Fruit fly (Drosophila melanogaster) whole organism, embryonic: ENCODE measurements around the gene RfC3.

Experiments used
- B-H1 ChIP-seq: fragments of 200-800 bp; sonication (Bioruptor generic); IDR thresholded peaks from 3 replicates; pipeline ENCODE4 v1.3.6; 2022; ENCODE audit warnings: missing biosample characterization, missing genetic modification characterization
- CG1024 ChIP-seq: fragments of 200-800 bp; sonication (Bioruptor generic); IDR thresholded peaks from 2 replicates; pipeline ENCODE4 v1.3.6; 2022; ENCODE audit warnings: missing biosample characterization, missing genetic modification characterization
- CG10959 ChIP-seq: fragments of 200-800 bp; sonication (Bioruptor generic); IDR thresholded peaks from 2 replicates; pipeline ENCODE4 v1.3.6; 2022; ENCODE audit warnings: missing biosample characterization, missing genetic modification characterization
- CG12659 ChIP-seq: fragments of 200-800 bp; sonication (Bioruptor generic); optimal IDR thresholded peaks from 3 replicates; lab custom pipeline; 2017; ENCODE audit warnings: mild to moderate bottlenecking, missing biosample characterization, missing genetic modification reagents, missing genetic modification characterization
- CG13296 ChIP-seq: fragments of 200-800 bp; sonication (Bioruptor generic); optimal IDR thresholded peaks from 3 replicates; lab custom pipeline; 2018; ENCODE audit warnings: missing biosample characterization, mild to moderate bottlenecking, missing genetic modification characterization
- CG13775 ChIP-seq: fragments of 200-800 bp; sonication (Bioruptor generic); optimal IDR thresholded peaks from 3 replicates; lab custom pipeline; 2017; ENCODE audit warnings: missing biosample characterization, mild to moderate bottlenecking, missing genetic modification characterization
- CG14014 ChIP-seq: fragments of 200-800 bp; sonication (Bioruptor generic); IDR thresholded peaks from 2 replicates; pipeline ENCODE4 v1.3.6; 2022; ENCODE audit warnings: missing biosample characterization, missing genetic modification characterization
- CG15269 ChIP-seq: fragments of 200-800 bp; sonication (Bioruptor generic); optimal IDR thresholded peaks from 2 replicates; lab custom pipeline; 2018; ENCODE audit warnings: missing biosample characterization, mild to moderate bottlenecking, missing genetic modification characterization, moderate library complexity
- CG15514 ChIP-seq: fragments of 200-800 bp; sonication (Bioruptor generic); optimal IDR thresholded peaks from 3 replicates; lab custom pipeline; 2017; ENCODE audit warnings: missing biosample characterization, missing genetic modification characterization, mild to moderate bottlenecking, moderate library complexity, missing genetic modification reagents
- CG15696 ChIP-seq: fragments of 200-800 bp; sonication (Bioruptor generic); optimal IDR thresholded peaks from 2 replicates; lab custom pipeline; 2019; ENCODE audit warnings: missing biosample characterization, mild to moderate bottlenecking, missing genetic modification characterization, moderate library complexity
- CG1602 ChIP-seq: fragments of 200-800 bp; sonication (Bioruptor generic); optimal IDR thresholded peaks from 3 replicates; lab custom pipeline; 2016; ENCODE audit warnings: missing biosample characterization, missing genetic modification characterization
- CG1603 ChIP-seq: fragments of 200-800 bp; sonication (Bioruptor generic); optimal IDR thresholded peaks from 2 replicates; lab custom pipeline; 2019; ENCODE audit warnings: missing biosample characterization, mild to moderate bottlenecking, missing genetic modification characterization, moderate library complexity
- CG17385 ChIP-seq: fragments of 200-800 bp; sonication (Bioruptor generic); optimal IDR thresholded peaks from 3 replicates; lab custom pipeline; 2018; ENCODE audit warnings: missing biosample characterization, mild to moderate bottlenecking, missing genetic modification characterization
- CG18262 ChIP-seq: fragments of 200-800 bp; optimal IDR thresholded peaks from 3 replicates; lab custom pipeline; 2019; ENCODE audit warnings: missing biosample characterization, mild to moderate bottlenecking, missing genetic modification characterization, moderate library complexity
- CG2116 ChIP-seq: fragments of 200-800 bp; sonication (Bioruptor generic); optimal IDR thresholded peaks from 3 replicates; lab custom pipeline; 2018; ENCODE audit warnings: missing biosample characterization, mild to moderate bottlenecking, missing genetic modification characterization
- CG4360 ChIP-seq: fragments of 200-800 bp; sonication (Bioruptor generic); IDR thresholded peaks from 2 replicates; pipeline ENCODE4 v1.3.6; 2022; ENCODE audit warnings: missing biosample characterization, missing genetic modification characterization
- CG4820 ChIP-seq: fragments of 200-800 bp; sonication (Bioruptor generic); optimal IDR thresholded peaks from 3 replicates; lab custom pipeline; 2016; ENCODE audit warnings: missing biosample characterization, missing genetic modification characterization
- CG7556 ChIP-seq: fragments of 200-800 bp; sonication (Bioruptor generic); optimal IDR thresholded peaks from 2 replicates; lab custom pipeline; 2017; ENCODE audit warnings: missing biosample characterization, mild to moderate bottlenecking, missing genetic modification characterization
- CG7745 ChIP-seq: fragments of 200-800 bp; sonication (Bioruptor generic); optimal IDR thresholded peaks from 2 replicates; lab custom pipeline; 2018; ENCODE audit warnings: missing biosample characterization, mild to moderate bottlenecking, missing genetic modification characterization, moderate library complexity
- CG8388 ChIP-seq: fragments of 200-800 bp; sonication (Bioruptor generic); optimal IDR thresholded peaks from 2 replicates; lab custom pipeline; 2019; ENCODE audit warnings: missing biosample characterization, mild to moderate bottlenecking, missing genetic modification characterization, moderate library complexity
- CG8765 ChIP-seq: fragments of 200-800 bp; sonication (Bioruptor generic); IDR thresholded peaks from 2 replicates; pipeline ENCODE4 v1.3.6; 2022; ENCODE audit warnings: missing biosample characterization, missing genetic modification characterization
- CG8924 ChIP-seq: fragments of 200-800 bp; optimal IDR thresholded peaks from 3 replicates; lab custom pipeline; 2019; ENCODE audit warnings: missing biosample characterization, mild to moderate bottlenecking, missing genetic modification characterization, moderate library complexity
- CoRest ChIP-seq: fragments of 200-800 bp; sonication (Bioruptor generic); optimal IDR thresholded peaks from 3 replicates; lab custom pipeline; 2018; ENCODE audit warnings: missing biosample characterization, mild to moderate bottlenecking, missing genetic modification characterization, moderate library complexity
- Dll ChIP-seq: fragments of 200-800 bp; sonication (Bioruptor generic); IDR thresholded peaks from 4 replicates; pipeline ENCODE4 v1.3.6; 2022; ENCODE audit warnings: missing biosample characterization, missing genetic modification characterization; ENCODE audit not compliant: partially characterized antibody
- E2f1 ChIP-seq: fragments of 200-800 bp; sonication (Bioruptor generic); IDR thresholded peaks from 2 replicates; pipeline ENCODE4 v1.3.6; 2022; ENCODE audit warnings: missing biosample characterization, missing genetic modification characterization
- HLH4C ChIP-seq: fragments of 200-800 bp; sonication (Bioruptor generic); IDR thresholded peaks from 3 replicates; pipeline ENCODE4 v1.3.6; 2022; ENCODE audit warnings: missing biosample characterization, missing genetic modification characterization; ENCODE audit not compliant: partially characterized antibody
- Hand ChIP-seq: fragments of 200-800 bp; sonication (Bioruptor generic); optimal IDR thresholded peaks from 2 replicates; lab custom pipeline; 2017; ENCODE audit warnings: mild to moderate bottlenecking, missing biosample characterization, missing genetic modification reagents, missing genetic modification characterization
- MESR4 ChIP-seq: fragments of 200-800 bp; sonication (Bioruptor generic); optimal IDR thresholded peaks from 2 replicates; lab custom pipeline; 2018; ENCODE audit warnings: missing biosample characterization, mild to moderate bottlenecking, missing genetic modification characterization, moderate library complexity
- Mrtf ChIP-seq: fragments of 200-800 bp; sonication (Bioruptor generic); IDR thresholded peaks from 3 replicates; pipeline ENCODE4 v1.3.6; 2022; ENCODE audit warnings: missing biosample characterization, missing genetic modification characterization
- Oli ChIP-seq: fragments of 200-800 bp; sonication (Bioruptor generic); optimal IDR thresholded peaks from 2 replicates; lab custom pipeline; 2018; ENCODE audit warnings: missing biosample characterization, mild to moderate bottlenecking, missing genetic modification characterization, moderate library complexity
- Opbp ChIP-seq: fragments of 200-800 bp; sonication (Bioruptor generic); IDR thresholded peaks from 3 replicates; pipeline ENCODE4 v1.3.6; 2022; ENCODE audit warnings: missing biosample characterization, missing genetic modification characterization; ENCODE audit not compliant: partially characterized antibody
- Ravus ChIP-seq: fragments of 200-800 bp; sonication (Bioruptor generic); IDR thresholded peaks from 2 replicates; pipeline ENCODE4 v1.3.6; 2022; ENCODE audit warnings: missing biosample characterization, missing genetic modification characterization
- Scr ChIP-seq: fragments of 200-800 bp; sonication (Bioruptor generic); IDR thresholded peaks from 2 replicates; pipeline ENCODE4 v1.3.6; 2022; ENCODE audit warnings: missing biosample characterization, missing genetic modification characterization; ENCODE audit not compliant: partially characterized antibody
- amos ChIP-seq: fragments of 200-800 bp; sonication (Bioruptor generic); IDR thresholded peaks from 2 replicates; pipeline ENCODE4 v1.3.6; 2022; ENCODE audit warnings: missing biosample characterization, missing genetic modification characterization; ENCODE audit not compliant: partially characterized antibody
- bab2 ChIP-seq: fragments of 200-800 bp; sonication (Bioruptor generic); optimal IDR thresholded peaks from 2 replicates; lab custom pipeline; 2016; ENCODE audit warnings: missing biosample characterization, missing genetic modification characterization
- dimm ChIP-seq: fragments of 200-800 bp; sonication (Bioruptor generic); IDR thresholded peaks from 2 replicates; pipeline ENCODE4 v1.3.6; 2022; ENCODE audit warnings: missing biosample characterization, missing genetic modification characterization
- dmrt99B ChIP-seq: fragments of 200-800 bp; sonication (Bioruptor generic); optimal IDR thresholded peaks from 2 replicates; lab custom pipeline; 2018; ENCODE audit warnings: missing biosample characterization, mild to moderate bottlenecking, missing genetic modification characterization, moderate library complexity
- en ChIP-seq: fragments of 200-800 bp; sonication (Bioruptor generic); optimal IDR thresholded peaks from 2 replicates; lab custom pipeline; 2016; ENCODE audit warnings: missing biosample characterization, missing genetic modification characterization
- hkb ChIP-seq, 2 experiments: fragments of 200-800 bp in 1 of 2; fragments of >200 bp in 1 of 2; sonication (Bioruptor generic) in 1 of 2; IDR thresholded peaks in 1 of 2; optimal IDR thresholded peaks in 1 of 2; 2 replicates each; pipeline versions ENCODE4 v1.3.6 to Lab custom; 2017 to 2022; ENCODE audit warnings: missing biosample characterization in 1 of 2, missing genetic modification characterization in 1 of 2
- ind ChIP-seq: fragments of 200-800 bp; sonication (Bioruptor generic); optimal IDR thresholded peaks from 3 replicates; lab custom pipeline; 2016; ENCODE audit warnings: missing biosample characterization, missing genetic modification characterization
- oc ChIP-seq: fragments of 200-800 bp; sonication (Bioruptor generic); optimal IDR thresholded peaks from 2 replicates; lab custom pipeline; 2018; ENCODE audit warnings: missing biosample characterization, mild to moderate bottlenecking, missing genetic modification characterization, moderate library complexity
- run ChIP-seq: fragments of 200-800 bp; sonication (Bioruptor generic); optimal IDR thresholded peaks from 3 replicates; lab custom pipeline; 2018; ENCODE audit warnings: missing biosample characterization, mild to moderate bottlenecking, missing genetic modification characterization
- slbo ChIP-seq: fragments of 200-800 bp; sonication (Bioruptor generic); IDR thresholded peaks from 2 replicates; pipeline ENCODE4 v1.3.6; 2022; ENCODE audit warnings: missing biosample characterization, missing genetic modification characterization
- stwl ChIP-seq: fragments of 200-800 bp; sonication (Bioruptor generic); optimal IDR thresholded peaks from 3 replicates; lab custom pipeline; 2018; ENCODE audit warnings: missing biosample characterization, mild to moderate bottlenecking, missing genetic modification characterization, moderate library complexity
- tin ChIP-seq: fragments of 200-800 bp; sonication (Bioruptor generic); optimal IDR thresholded peaks from 3 replicates; lab custom pipeline; 2016; ENCODE audit warnings: missing biosample characterization, missing genetic modification characterization
- trh ChIP-seq: fragments of 200-800 bp; sonication (Bioruptor generic); optimal IDR thresholded peaks from 2 replicates; lab custom pipeline; 2016; ENCODE audit warnings: missing biosample characterization, missing genetic modification characterization
- vvl ChIP-seq: fragments of 200-800 bp; sonication (Bioruptor generic); IDR thresholded peaks from 2 replicates; pipeline ENCODE4 v1.3.6; 2022; ENCODE audit warnings: missing biosample characterization, missing genetic modification characterization
- wor ChIP-seq: fragments of 200-800 bp; sonication (Bioruptor generic); IDR thresholded peaks from 2 replicates; pipeline ENCODE4 v1.3.6; 2022; ENCODE audit warnings: missing biosample characterization, missing genetic modification characterization

The RfC3 gene

dm6 chr2L:10439174-10439573, 20.2 kb downstream of the RfC3 start, which contains the start of gene Nse4 (continued):
- TF ChIP-seq CG12659 (GFP tag; lab: Kevin White, UChicago): peak; percentile 65
- peak; percentile 79 for TF ChIP-seq Scr (GFP tag; lab: Robert Waterston, UW)
- TF ChIP-seq amos: peak; percentile 84; the same call in 1 of the 2 replicates
- TF ChIP-seq bab2: no peak
- TF ChIP-seq CG4820: no peak
- TF ChIP-seq CoRest (tag; lab: Kevin White, UChicago): peak; percentile 5
- no peak for TF ChIP-seq Hand (GFP tag; lab: Kevin White, UChicago)
- peak; percentile 77; the same call in 2 of the 3 replicates for TF ChIP-seq Opbp
- peak; percentile 94 for TF ChIP-seq HLH4C
- TF ChIP-seq stwl: peak; percentile 79
- no peak for TF ChIP-seq CG4360 (GFP tag; lab: Robert Waterston, UW)
- no peak for TF ChIP-seq Mrtf (GFP tag; lab: Robert Waterston, UW)
- peak; percentile 99 for TF ChIP-seq CG1603 (tag; lab: Kevin White, UChicago)
- peak; percentile 69 for TF ChIP-seq CG2116 (GFP tag; lab: Kevin White, UChicago)
- TF ChIP-seq CG1024 (GFP tag; lab: Robert Waterston, UW): peak; percentile 86
- TF ChIP-seq CG15514 (GFP tag; lab: Kevin White, UChicago): peak; percentile 25
- no peak for TF ChIP-seq CG8924 (tag; lab: Kevin White, UChicago)
- no peak for TF ChIP-seq CG15696 (tag; lab: Kevin White, UChicago)
- no peak for TF ChIP-seq dimm (GFP tag; lab: Robert Waterston, UW)
- no peak for TF ChIP-seq run (tag; lab: Kevin White, UChicago)

- TF ChIP-seq hkb (optimal IDR thresholded peaks at IDR 0.05; lab: Kevin White, UChicago): no peak
- peak; percentile 50; the same call in 1 of the 2 replicates for TF ChIP-seq hkb (GFP tag; IDR thresholded peaks at IDR 0.05; lab: Robert Waterston, UW)
- no peak for TF ChIP-seq wor (GFP tag; lab: Robert Waterston, UW)
- peak; percentile 7 for TF ChIP-seq trh (GFP tag; lab: Kevin White, UChicago)
- TF ChIP-seq CG15269 (tag; lab: Kevin White, UChicago): peak; percentile 43
- peak; percentile 17; the same call in 1 of the 2 replicates for TF ChIP-seq E2f1
- peak; percentile 32 for TF ChIP-seq CG13775 (GFP tag; lab: Kevin White, UChicago)
- no peak for TF ChIP-seq CG14014
- no peak for TF ChIP-seq CG8765 (GFP tag; lab: Robert Waterston, UW)
- no peak for TF ChIP-seq slbo (GFP tag; lab: Robert Waterston, UW)
- TF ChIP-seq B-H1: no peak
- no peak for TF ChIP-seq Ravus (GFP tag; lab: Robert Waterston, UW)
- TF ChIP-seq ind (GFP tag; lab: Kevin White, UChicago): peak; percentile 51
- peak; percentile 51 for TF ChIP-seq CG8388
- peak; percentile 85 for TF ChIP-seq CG18262 (tag; lab: Kevin White, UChicago)
- TF ChIP-seq CG7745 (tag; lab: Kevin White, UChicago): no peak
- TF ChIP-seq CG13296: peak; percentile 9
- no peak for TF ChIP-seq MESR4
- peak; percentile 65 for TF ChIP-seq CG17385
- TF ChIP-seq en: no peak
- TF ChIP-seq tin (GFP tag; lab: Kevin White, UChicago): peak; percentile 61
- TF ChIP-seq oc (tag; lab: Kevin White, UChicago): no peak
- TF ChIP-seq dmrt99B (tag; lab: Kevin White, UChicago): peak; percentile 64
- peak; percentile 84 for TF ChIP-seq CG7556 (GFP tag; lab: Kevin White, UChicago)
- no peak for TF ChIP-seq CG10959 (GFP tag; lab: Robert Waterston, UW)
- no peak for TF ChIP-seq vvl (GFP tag; lab: Robert Waterston, UW)
- peak; percentile 61 for TF ChIP-seq CG1602
- TF ChIP-seq Dll (GFP tag; lab: Robert Waterston, UW): no peak
- TF ChIP-seq Scr (GFP tag; lab: Robert Waterston, UW): no peak
- peak; percentile 74 for TF ChIP-seq Oli (tag; lab: Kevin White, UChicago)
These were observed 23.2 kb downstream of the RfC3 start, which contains the start of gene loh for dm6 chr2L:10442048-10442790. Gene loh, plus strand, starts transcription at chr2L:10442534.
